Fruit fly (Drosophila melanogaster) whole organism, wandering third instar larva: ENCODE results near the gene CG43954.

Experiments
- CrebA ChIP-seq: fragments of 200-800 bp; sonication (Bioruptor generic); optimal IDR thresholded peaks from 2 replicates; lab custom pipeline; 2016; ENCODE audit warnings: missing biosample characterization, mild to moderate bottlenecking, missing genetic modification characterization, borderline replicate concordance
- fru ChIP-seq: fragments of 200-800 bp; sonication (Bioruptor generic); optimal IDR thresholded peaks from 3 replicates; lab custom pipeline; 2016; ENCODE audit warnings: missing biosample characterization, mild to moderate bottlenecking, missing genetic modification characterization
- sage ChIP-seq: fragments of 200-800 bp; sonication (Bioruptor generic); optimal IDR thresholded peaks from 2 replicates; lab custom pipeline; 2016; ENCODE audit warnings: missing biosample characterization, mild to moderate bottlenecking, missing genetic modification characterization
- usp ChIP-seq: fragments of >200 bp; optimal IDR thresholded peaks from 2 replicates; lab custom pipeline; 2017; ENCODE audit warnings: missing biosample characterization, missing genetic modification characterization

DNA sequence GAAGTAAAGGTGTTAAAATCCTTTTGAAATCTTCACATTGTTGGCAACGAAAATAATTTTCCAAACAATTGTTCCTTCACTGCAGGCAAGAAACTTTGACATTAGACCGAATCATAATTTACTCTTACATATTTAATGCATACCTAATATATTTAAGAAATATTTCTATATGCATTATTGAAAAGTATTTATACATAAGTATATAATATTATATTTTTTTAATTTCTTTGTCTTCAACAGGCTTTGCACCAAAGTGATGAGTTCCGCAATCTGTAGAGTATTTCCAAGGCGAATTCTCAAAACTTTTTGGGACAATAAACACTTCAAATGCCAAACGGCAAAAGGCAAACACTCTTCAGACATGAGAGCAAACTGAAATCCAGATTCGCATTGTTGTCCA, 14.4 kb downstream of the CG43954 start:
- TF ChIP-seq usp (GFP tag; lab: Kevin White, UChicago) (no peak), CrebA (no peak), fru (no peak), sage (GFP tag; lab: Kevin White, UChicago) (no peak)
